Fruit fly (Drosophila melanogaster) whole organism, pupa: ENCODE measurements around the gene HP1c.

Source experiments
- CG13204 ChIP-seq: fragments of 200-800 bp; sonication (Bioruptor generic); optimal IDR thresholded peaks from 2 replicates; lab custom pipeline; 2018; ENCODE audit warnings: missing biosample characterization, mild to moderate bottlenecking, missing genetic modification characterization, moderate library complexity
- CG14655 ChIP-seq: fragments of 200-800 bp; sonication (Bioruptor generic); optimal IDR thresholded peaks from 3 replicates; lab custom pipeline; 2017; ENCODE audit warnings: mild to moderate bottlenecking, missing biosample characterization, missing genetic modification reagents, missing genetic modification characterization
- CG15710 ChIP-seq: fragments of 200-800 bp; sonication (Bioruptor generic); optimal IDR thresholded peaks from 2 replicates; lab custom pipeline; 2018; ENCODE audit warnings: missing biosample characterization, mild to moderate bottlenecking, missing genetic modification characterization, moderate library complexity
- CG17806 ChIP-seq: fragments of 200-800 bp; sonication (Bioruptor generic); optimal IDR thresholded peaks from 2 replicates; lab custom pipeline; 2018; ENCODE audit warnings: missing biosample characterization, mild to moderate bottlenecking, missing genetic modification characterization, moderate library complexity
- CG34367 ChIP-seq: fragments of 200-800 bp; sonication (Bioruptor generic); optimal IDR thresholded peaks from 2 replicates; lab custom pipeline; 2018; ENCODE audit warnings: missing biosample characterization, mild to moderate bottlenecking, missing genetic modification characterization
- CG9948 ChIP-seq: fragments of 200-800 bp; sonication (Bioruptor generic); optimal IDR thresholded peaks from 2 replicates; lab custom pipeline; 2018; ENCODE audit warnings: missing biosample characterization, mild to moderate bottlenecking, missing genetic modification characterization, moderate library complexity
- EcR ChIP-seq: fragments of 200-800 bp; sonication (Bioruptor generic); optimal IDR thresholded peaks from 3 replicates; lab custom pipeline; 2019; ENCODE audit warnings: missing biosample characterization, missing genetic modification characterization, mild to moderate bottlenecking, moderate library complexity, missing genetic modification reagents
- Ets98B ChIP-seq: fragments of 200-800 bp; sonication (Bioruptor generic); IDR thresholded peaks from 2 replicates; pipeline ENCODE4 v1.3.6; 2022; ENCODE audit warnings: missing biosample characterization, missing genetic modification characterization
- Pif1A ChIP-seq: fragments of 200-800 bp; sonication (Bioruptor generic); optimal IDR thresholded peaks from 3 replicates; lab custom pipeline; 2016; ENCODE audit warnings: missing biosample characterization, missing genetic modification characterization
- Snoo ChIP-seq: fragments of 200-800 bp; sonication (Bioruptor generic); optimal IDR thresholded peaks from 3 replicates; lab custom pipeline; 2017; ENCODE audit warnings: missing biosample characterization, mild to moderate bottlenecking, missing genetic modification characterization, inconsistent platforms
- gl ChIP-seq: fragments of 200-800 bp; sonication (Bioruptor generic); optimal IDR thresholded peaks from 2 replicates; lab custom pipeline; 2018; ENCODE audit warnings: missing biosample characterization, mild to moderate bottlenecking, missing genetic modification characterization

dm6 chr3R:22719607-22719949, 25.8 kb upstream of the HP1c start:
- no peak for TF ChIP-seq CG34367
- no peak for TF ChIP-seq Snoo (tag; lab: Kevin White, UChicago)
- no peak for TF ChIP-seq EcR (GFP tag; lab: Kevin White, UChicago)
- no peak for TF ChIP-seq gl
- TF ChIP-seq CG14655 (GFP tag; lab: Kevin White, UChicago) = no peak
- no peak for TF ChIP-seq Pif1A (GFP tag; lab: Kevin White, UChicago)
- TF ChIP-seq CG15710 (tag; lab: Kevin White, UChicago) = no peak
- no peak for TF ChIP-seq Ets98B (GFP tag; lab: Robert Waterston, UW)
- no peak for TF ChIP-seq CG17806 (tag; lab: Kevin White, UChicago)
- no peak for TF ChIP-seq CG13204 (GFP tag; lab: Kevin White, UChicago)
- TF ChIP-seq CG9948 (tag; lab: Kevin White, UChicago) = no peak
